Worm (Caenorhabditis elegans) whole organism, L3 larva: ENCODE data around the gene ndc-80.

Experiments
- lin-15B ChIP-seq: fragments of 150-350 bp; optimal IDR thresholded peaks from 2 replicates; lab custom pipeline; 2014; ENCODE audit warnings: missing biosample characterization, missing genetic modification characterization
- nfya-1 ChIP-seq: sonication (generic microtip); optimal IDR thresholded peaks from 2 replicates; lab custom pipeline; 2017; ENCODE audit warnings: missing genetic modification characterization, mild to moderate bottlenecking, missing compliant biosample characterization, antibody characterized with exemption, moderate library complexity; ENCODE audit not compliant: insufficient read depth
- nhr-28 ChIP-seq: fragments of 150-350 bp; optimal IDR thresholded peaks from 2 replicates; lab custom pipeline; 2014; ENCODE audit warnings: missing biosample characterization, missing genetic modification characterization
- nhr-76 ChIP-seq: fragments of 150-350 bp; sonication (generic microtip); optimal IDR thresholded peaks from 5 replicates; lab custom pipeline; 2014; ENCODE audit warnings: missing biosample characterization, missing genetic modification characterization
- unc-62 ChIP-seq: fragments of 150-350 bp; sonication (generic microtip); optimal IDR thresholded peaks from 4 replicates; lab custom pipeline; 2014; ENCODE audit warnings: missing biosample characterization, missing genetic modification reagents, missing genetic modification characterization

DNA sequence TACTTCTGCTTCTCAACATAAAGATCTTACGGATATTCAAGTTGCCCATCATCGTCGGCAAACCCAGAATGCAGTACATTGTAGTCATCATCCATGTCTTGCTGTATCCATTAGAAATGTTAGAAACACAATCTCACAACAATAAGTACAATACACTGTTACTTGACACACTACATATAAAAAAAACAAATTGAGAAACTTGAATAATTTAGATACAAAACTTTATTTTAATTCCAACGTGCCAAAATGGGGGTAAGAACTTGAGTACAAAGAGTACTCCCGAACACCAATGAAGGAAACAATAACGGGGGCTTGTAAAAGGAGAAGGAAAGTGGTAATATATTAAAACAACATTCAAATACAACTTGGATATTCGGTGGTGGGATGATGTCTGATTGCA, 40.6 kb downstream of the ndc-80 start, which contains the start of gene ctf-18:
- no peak for TF ChIP-seq lin-15B (tag; lab: Kevin White, UChicago)
- TF ChIP-seq nhr-28 (tag; lab: Kevin White, UChicago): no peak
- TF ChIP-seq unc-62 (GFP tag; lab: Kevin White, UChicago): no peak
- no peak for TF ChIP-seq nhr-76 (tag; lab: Kevin White, UChicago)
- no peak for TF ChIP-seq nfya-1 (tag; lab: Kevin White, UChicago)
